Worm (Caenorhabditis elegans) whole organism, L2 larva: ENCODE data around the gene srz-12.

Experiments
- C34F6.9 ChIP-seq: fragments of 150-350 bp; optimal IDR thresholded peaks from 2 replicates; lab custom pipeline; 2014; ENCODE audit warnings: missing biosample characterization, missing genetic modification characterization
- F13H6.1 ChIP-seq: sonication (generic microtip); optimal IDR thresholded peaks from 2 replicates; lab custom pipeline; 2016; ENCODE audit warnings: missing genetic modification characterization, missing compliant biosample characterization
- aly-2 ChIP-seq: fragments of 150-350 bp; optimal IDR thresholded peaks from 2 replicates; lab custom pipeline; 2014; ENCODE audit warnings: missing biosample characterization, missing genetic modification characterization
- ama-1 ChIP-seq: fragments of 150-350 bp; optimal IDR thresholded peaks from 2 replicates; lab custom pipeline; 2018; ENCODE audit warnings: inconsistent platforms
- blmp-1 ChIP-seq: sonication (generic microtip); optimal IDR thresholded peaks from 2 replicates; lab custom pipeline; 2017; ENCODE audit warnings: missing genetic modification characterization, mild to moderate bottlenecking, missing compliant biosample characterization, antibody characterized with exemption, moderate library complexity; ENCODE audit not compliant: insufficient read depth
- ceh-82 ChIP-seq: fragments of 150-350 bp; optimal IDR thresholded peaks from 2 replicates; lab custom pipeline; 2014; ENCODE audit warnings: missing biosample characterization, missing genetic modification characterization
- crh-2 ChIP-seq: sonication (generic microtip); optimal IDR thresholded peaks from 2 replicates; lab custom pipeline; 2017; ENCODE audit warnings: missing biosample characterization, missing genetic modification characterization
- dmd-4 ChIP-seq: sonication (generic microtip); optimal IDR thresholded peaks from 2 replicates; lab custom pipeline; 2017; ENCODE audit warnings: missing biosample characterization, missing genetic modification characterization
- egl-27 ChIP-seq: sonication (generic microtip); optimal IDR thresholded peaks from 3 replicates; lab custom pipeline; 2017; ENCODE audit warnings: missing biosample characterization, missing genetic modification reagents, missing genetic modification characterization
- fos-1 ChIP-seq: fragments of 150-350 bp; optimal IDR thresholded peaks from 2 replicates; lab custom pipeline; 2014; ENCODE audit warnings: missing biosample characterization, missing genetic modification characterization
- gmeb-1 ChIP-seq: fragments of 150-350 bp; optimal IDR thresholded peaks from 2 replicates; lab custom pipeline; 2014; ENCODE audit warnings: missing biosample characterization, missing genetic modification characterization
- lin-11 ChIP-seq: fragments of 150-350 bp; sonication (generic microtip); optimal IDR thresholded peaks from 2 replicates; lab custom pipeline; 2014; ENCODE audit warnings: missing biosample characterization, missing genetic modification characterization, inconsistent platforms, mixed read lengths
- lin-13 ChIP-seq: fragments of 150-350 bp; optimal IDR thresholded peaks from 2 replicates; lab custom pipeline; 2014; ENCODE audit warnings: missing biosample characterization, missing genetic modification reagents, missing genetic modification characterization
- lsy-2 ChIP-seq, 2 experiments: fragments of 150-350 bp in 1 of 2; sonication (generic microtip) in 1 of 2; optimal IDR thresholded peaks; 2 replicates each; lab custom pipeline; 2014 to 2017; ENCODE audit warnings: missing biosample characterization in 2 of 2, missing genetic modification characterization in 2 of 2
- mbf-1 ChIP-seq: sonication (generic microtip); optimal IDR thresholded peaks from 2 replicates; lab custom pipeline; 2017; ENCODE audit warnings: missing biosample characterization, missing genetic modification characterization
- nhr-10 ChIP-seq: sonication (generic microtip); optimal IDR thresholded peaks from 2 replicates; lab custom pipeline; 2017; ENCODE audit warnings: missing biosample characterization, missing genetic modification characterization
- nhr-11 ChIP-seq: fragments of 150-350 bp; optimal IDR thresholded peaks from 2 replicates; lab custom pipeline; 2014; ENCODE audit warnings: missing biosample characterization, missing genetic modification characterization
- nhr-12 ChIP-seq: fragments of 150-350 bp; optimal IDR thresholded peaks from 2 replicates; lab custom pipeline; 2014; ENCODE audit warnings: missing biosample characterization, missing genetic modification characterization
- nhr-129 ChIP-seq: fragments of 150-350 bp; optimal IDR thresholded peaks from 2 replicates; lab custom pipeline; 2014; ENCODE audit warnings: missing biosample characterization, missing genetic modification characterization
- nhr-21 ChIP-seq: fragments of 150-350 bp; optimal IDR thresholded peaks from 2 replicates; lab custom pipeline; 2014; ENCODE audit warnings: missing biosample characterization, missing genetic modification characterization
- nhr-23 ChIP-seq: fragments of 150-350 bp; optimal IDR thresholded peaks from 2 replicates; lab custom pipeline; 2014; ENCODE audit warnings: missing biosample characterization, missing genetic modification reagents, missing genetic modification characterization
- nhr-25 ChIP-seq: fragments of 150-350 bp; sonication (generic microtip); optimal IDR thresholded peaks from 3 replicates; lab custom pipeline; 2014; ENCODE audit warnings: missing biosample characterization, missing genetic modification characterization
- nhr-6 ChIP-seq: fragments of 150-350 bp; optimal IDR thresholded peaks from 2 replicates; lab custom pipeline; 2014; ENCODE audit warnings: missing biosample characterization, missing genetic modification characterization
- nhr-77 ChIP-seq: fragments of 150-350 bp; optimal IDR thresholded peaks from 2 replicates; lab custom pipeline; 2014; ENCODE audit warnings: missing biosample characterization, missing genetic modification characterization
- sem-4 ChIP-seq: fragments of 150-350 bp; optimal IDR thresholded peaks from 2 replicates; lab custom pipeline; 2014; ENCODE audit warnings: missing biosample characterization, missing genetic modification reagents, missing genetic modification characterization
- skn-1 ChIP-seq: sonication (generic microtip); optimal IDR thresholded peaks from 2 replicates; lab custom pipeline; 2017; ENCODE audit warnings: missing biosample characterization, missing genetic modification characterization
- sma-3 ChIP-seq: sonication (generic microtip); optimal IDR thresholded peaks from 2 replicates; lab custom pipeline; 2016; ENCODE audit warnings: missing genetic modification reagents, missing genetic modification characterization, missing compliant biosample characterization
- sma-9 ChIP-seq, 2 experiments: fragments of 150-350 bp in 1 of 2; sonication (generic microtip) in 1 of 2; optimal IDR thresholded peaks; 2 replicates each; lab custom pipeline; 2014 to 2016; ENCODE audit warnings: missing genetic modification characterization in 2 of 2, mild to moderate bottlenecking in 1 of 2, missing biosample characterization in 1 of 2, missing compliant biosample characterization in 1 of 2, missing genetic modification reagents in 1 of 2, moderate library complexity in 1 of 2
- unc-55 ChIP-seq: fragments of 150-350 bp; sonication (generic microtip); optimal IDR thresholded peaks from 3 replicates; lab custom pipeline; 2014; ENCODE audit warnings: missing biosample characterization, missing genetic modification reagents, missing genetic modification characterization
- unc-62 ChIP-seq: fragments of 150-350 bp; optimal IDR thresholded peaks from 2 replicates; lab custom pipeline; 2014; ENCODE audit warnings: missing biosample characterization, missing genetic modification reagents, missing genetic modification characterization
- ztf-1 ChIP-seq: fragments of 200-800 bp; sonication (Bioruptor generic); conservative IDR thresholded peaks from 2 replicates; pipeline ENCODE4 v1.3.6; 2022; ENCODE audit warnings: missing genetic modification characterization, missing compliant biosample characterization
- ztf-11 ChIP-seq: sonication (generic microtip); optimal IDR thresholded peaks from 2 replicates; lab custom pipeline; 2017; ENCODE audit warnings: missing biosample characterization, missing genetic modification characterization
- ztf-4 ChIP-seq: fragments of 150-350 bp; optimal IDR thresholded peaks from 2 replicates; lab custom pipeline; 2014; ENCODE audit warnings: missing biosample characterization, missing genetic modification characterization

Gene srz-12

ce11 chrV:15888751-15889150 lies 26.3 kb upstream of the srz-12 start, which contains the start of gene cgt-1:
cgt-1 (minus strand) TSS chrV:15888851.
- TF ChIP-seq nhr-10 (tag; lab: Kevin White, UChicago) (no peak), lin-11 (tag; lab: Kevin White, UChicago) (no peak), blmp-1 (tag; lab: Kevin White, UChicago) (no peak), nhr-77 (tag; lab: Kevin White, UChicago) (no peak), unc-62 (GFP tag; lab: Kevin White, UChicago) (no peak)
- TF ChIP-seq, all 48 proteins: peak for 0

ce11 chrV:15887708-15888295 lies 25.3 kb upstream of the srz-12 start:
- TF ChIP-seq ceh-82 (tag; lab: Kevin White, UChicago) (no peak), nhr-6 (tag; lab: Kevin White, UChicago) (no peak), nhr-129 (peak; percentile 29), gmeb-1 (tag; lab: Kevin White, UChicago) (peak; percentile 25), sma-9 (GFP tag; optimal IDR thresholded peaks at IDR 0.05; lab: Kevin White, UChicago) (peak; percentile 71), sma-9 (tag; optimal IDR thresholded peaks at IDR 0.05; lab: Kevin White, UChicago) (no peak), fos-1 (peak; percentile 93)
- TF ChIP-seq, all 48 proteins: peak for 4

- TF ChIP-seq nhr-12 (tag; lab: Kevin White, UChicago), result no peak
- TF ChIP-seq F13H6.1 (tag; lab: Kevin White, UChicago), result no peak
Measured at ce11 chrV:15885967-15886366, 23.5 kb upstream of the srz-12 start, which contains the start of gene T06C12.9. T06C12.9 (minus strand) TSS chrV:15886067.

- TF ChIP-seq aly-2, result no peak
- no peak for TF ChIP-seq mbf-1
Measured at ce11 chrV:15884698-15885097, 22.2 kb upstream of the srz-12 start, which contains the start of gene oac-42. oac-42 (minus strand) TSS chrV:15884798.

- TF ChIP-seq sma-3 (GFP tag; lab: Kevin White, UChicago) (peak; percentile 54), F13H6.1 (tag; lab: Kevin White, UChicago) (peak; percentile 57), lsy-2 (tag; optimal IDR thresholded peaks at IDR 0.05; lab: Kevin White, UChicago) (peak in 1 of 2 experiments; percentile 9), lin-13 (GFP tag; lab: Kevin White, UChicago) (peak; percentile 19), crh-2 (tag; lab: Kevin White, UChicago) (peak; percentile 79), nhr-23 (tag; lab: Kevin White, UChicago) (no peak), nhr-129 (peak; percentile 94), ztf-1 (GFP tag; lab: Robert Waterston, UW) (no peak), egl-27 (tag; lab: Kevin White, UChicago) (no peak), nhr-21 (tag; lab: Kevin White, UChicago) (peak; percentile 57), blmp-1 (tag; lab: Kevin White, UChicago) (peak; percentile 5), fos-1 (peak; percentile 85), gmeb-1 (tag; lab: Kevin White, UChicago) (peak; percentile 25), unc-62 (GFP tag; lab: Kevin White, UChicago) (no peak), ama-1 (lab: Kevin White, UChicago) (no peak), nhr-25 (tag; lab: Kevin White, UChicago) (peak; percentile 47), nhr-11 (tag; lab: Kevin White, UChicago) (no peak), C34F6.9 (tag; lab: Kevin White, UChicago) (peak; percentile 73), sma-9 (GFP tag; optimal IDR thresholded peaks at IDR 0.05; lab: Kevin White, UChicago) (peak; percentile 10), sma-9 (tag; optimal IDR thresholded peaks at IDR 0.05; lab: Kevin White, UChicago) (no peak), unc-55 (GFP tag; lab: Kevin White, UChicago) (peak; percentile 57), dmd-4 (tag; lab: Kevin White, UChicago) (no peak), ztf-11 (no peak), ztf-4 (no peak), sem-4 (tag; lab: Kevin White, UChicago) (no peak), nhr-12 (tag; lab: Kevin White, UChicago) (no peak), skn-1 (tag; lab: Kevin White, UChicago) (peak; percentile 98), nhr-6 (tag; lab: Kevin White, UChicago) (peak; percentile 14)
Measured at ce11 chrV:15880705-15881104, 18.2 kb upstream of the srz-12 start.
